Worm (Caenorhabditis elegans) whole organism, young adult: ENCODE results near the gene alh-6.

ENCODE experiments used
- B0261.1 ChIP-seq: sonication (generic microtip); optimal IDR thresholded peaks from 2 replicates; lab custom pipeline; 2016; ENCODE audit warnings: mild to moderate bottlenecking, missing genetic modification characterization, moderate library complexity, missing compliant biosample characterization
- C17E4.6 ChIP-seq: fragments of 200-800 bp; sonication (Bioruptor generic); IDR thresholded peaks from 2 replicates; pipeline ENCODE4 v1.3.6; 2022; ENCODE audit warnings: missing genetic modification reagents, missing genetic modification characterization, missing compliant biosample characterization
- D2030.7 ChIP-seq: fragments of 200-800 bp; sonication (Bioruptor generic); IDR thresholded peaks from 2 replicates; pipeline ENCODE4 v1.3.6; 2022; ENCODE audit warnings: missing genetic modification reagents, missing genetic modification characterization, missing compliant biosample characterization
- F33H1.4 ChIP-seq: fragments of 200-800 bp; sonication (Bioruptor generic); IDR thresholded peaks from 2 replicates; pipeline ENCODE4 v1.3.6; 2022; ENCODE audit warnings: missing genetic modification reagents, missing genetic modification characterization, missing compliant biosample characterization
- F49E8.2 ChIP-seq: sonication (generic microtip); optimal IDR thresholded peaks from 3 replicates; lab custom pipeline; 2017; ENCODE audit warnings: missing genetic modification characterization, mild to moderate bottlenecking, missing compliant biosample characterization, antibody characterized with exemption, moderate library complexity; ENCODE audit not compliant: insufficient read depth
- F52B5.7 ChIP-seq: sonication (generic microtip); optimal IDR thresholded peaks from 2 replicates; lab custom pipeline; 2016; ENCODE audit warnings: mild to moderate bottlenecking, missing genetic modification characterization, missing compliant biosample characterization
- F57A8.1 ChIP-seq: fragments of 200-800 bp; sonication (Bioruptor generic); optimal IDR thresholded peaks from 2 replicates; lab custom pipeline; 2018; ENCODE audit warnings: mild to moderate bottlenecking, missing genetic modification characterization, moderate library complexity, missing compliant biosample characterization
- K11D2.4 ChIP-seq: fragments of 200-800 bp; sonication (Bioruptor generic); IDR thresholded peaks from 2 replicates; pipeline ENCODE4 v1.3.6; 2022; ENCODE audit warnings: missing genetic modification reagents, missing genetic modification characterization, missing compliant biosample characterization
- K12H6.12 ChIP-seq: fragments of 200-800 bp; sonication (Bioruptor generic); optimal IDR thresholded peaks from 2 replicates; lab custom pipeline; 2018; ENCODE audit warnings: mild to moderate bottlenecking, missing genetic modification characterization, missing compliant biosample characterization
- Y53F4B.3 ChIP-seq: fragments of 200-800 bp; sonication (Bioruptor generic); IDR thresholded peaks from 2 replicates; pipeline ENCODE4 v1.3.6; 2022; ENCODE audit warnings: missing genetic modification reagents, missing genetic modification characterization, missing compliant biosample characterization
- Y53G8AR.9 ChIP-seq: fragments of 200-800 bp; sonication (Bioruptor generic); conservative IDR thresholded peaks from 2 replicates; pipeline ENCODE4 v1.3.6; 2022; ENCODE audit warnings: missing genetic modification reagents, missing genetic modification characterization, missing compliant biosample characterization
- Y56A3A.18 ChIP-seq: fragments of 200-800 bp; sonication (Bioruptor generic); IDR thresholded peaks from 2 replicates; pipeline ENCODE4 v1.3.6; 2022; ENCODE audit warnings: missing genetic modification reagents, missing genetic modification characterization, missing compliant biosample characterization
- Y79H2A.3 ChIP-seq: fragments of 200-800 bp; sonication (Bioruptor generic); conservative IDR thresholded peaks from 2 replicates; pipeline ENCODE4 v1.3.6; 2022; ENCODE audit warnings: missing genetic modification reagents, missing genetic modification characterization, missing compliant biosample characterization
- Y95B8A.8 ChIP-seq: fragments of 200-800 bp; sonication (Bioruptor generic); IDR thresholded peaks from 2 replicates; pipeline ENCODE4 v1.3.6; 2022; ENCODE audit warnings: missing genetic modification reagents, missing genetic modification characterization, missing compliant biosample characterization
- atf-7 ChIP-seq: sonication (generic microtip); optimal IDR thresholded peaks from 2 replicates; lab custom pipeline; 2017; ENCODE audit warnings: mild to moderate bottlenecking, missing genetic modification characterization, missing compliant biosample characterization
- cebp-2 ChIP-seq: fragments of 200-800 bp; sonication (Bioruptor generic); IDR thresholded peaks from 2 replicates; pipeline ENCODE4 v1.3.6; 2022; ENCODE audit warnings: missing genetic modification characterization, missing compliant biosample characterization
- ceh-100 ChIP-seq: fragments of 200-800 bp; sonication (Bioruptor generic); IDR thresholded peaks from 2 replicates; pipeline ENCODE4 v1.3.6; 2022; ENCODE audit warnings: missing genetic modification reagents, missing genetic modification characterization, missing compliant biosample characterization
- ceh-91 ChIP-seq: fragments of 200-800 bp; sonication (Bioruptor generic); IDR thresholded peaks from 2 replicates; pipeline ENCODE4 v1.3.6; 2022; ENCODE audit warnings: missing genetic modification reagents, missing genetic modification characterization, missing compliant biosample characterization
- dox-1 ChIP-seq: fragments of 200-800 bp; sonication (Bioruptor generic); IDR thresholded peaks from 2 replicates; pipeline ENCODE4 v1.3.6; 2022; ENCODE audit warnings: missing genetic modification reagents, missing genetic modification characterization, missing compliant biosample characterization
- dpff-1 ChIP-seq: sonication (generic microtip); optimal IDR thresholded peaks from 2 replicates; lab custom pipeline; 2017; ENCODE audit warnings: mild to moderate bottlenecking, missing genetic modification characterization, missing compliant biosample characterization
- efl-1 ChIP-seq: fragments of 150-350 bp; optimal IDR thresholded peaks from 2 replicates; lab custom pipeline; 2014; ENCODE audit warnings: missing biosample characterization, missing genetic modification reagents, missing genetic modification characterization
- egl-18 ChIP-seq: fragments of 200-800 bp; sonication (Bioruptor generic); IDR thresholded peaks from 2 replicates; pipeline ENCODE4 v1.3.6; 2022; ENCODE audit warnings: missing genetic modification reagents, missing genetic modification characterization, missing compliant biosample characterization
- ekl-4 ChIP-seq: fragments of 200-800 bp; sonication (Bioruptor generic); IDR thresholded peaks from 2 replicates; pipeline ENCODE4 v1.3.6; 2022; ENCODE audit warnings: missing genetic modification reagents, missing genetic modification characterization, missing compliant biosample characterization
- him-1 ChIP-seq: sonication (generic microtip); optimal IDR thresholded peaks from 2 replicates; lab custom pipeline; 2016; ENCODE audit warnings: missing genotype, missing genetic modification reagents, missing genetic modification characterization, missing compliant biosample characterization
- hmg-1.2 ChIP-seq: fragments of 200-800 bp; sonication (Bioruptor generic); IDR thresholded peaks from 2 replicates; pipeline ENCODE4 v1.3.6; 2022; ENCODE audit warnings: missing genetic modification reagents, missing genetic modification characterization, missing compliant biosample characterization
- hmg-20 ChIP-seq: fragments of 200-800 bp; sonication (Bioruptor generic); IDR thresholded peaks from 2 replicates; pipeline ENCODE4 v1.3.6; 2022; ENCODE audit warnings: missing genetic modification reagents, missing genetic modification characterization, missing compliant biosample characterization
- lin-40 ChIP-seq: sonication (generic microtip); optimal IDR thresholded peaks from 2 replicates; lab custom pipeline; 2016; ENCODE audit warnings: missing genetic modification characterization, mild to moderate bottlenecking, missing compliant biosample characterization, missing genotype, missing genetic modification reagents
- lin-54 ChIP-seq: fragments of 200-800 bp; sonication (Bioruptor generic); optimal IDR thresholded peaks from 2 replicates; lab custom pipeline; 2018; ENCODE audit warnings: mild to moderate bottlenecking, missing genetic modification characterization, missing compliant biosample characterization
- lsl-1 ChIP-seq: fragments of 200-800 bp; sonication (Bioruptor generic); optimal IDR thresholded peaks from 2 replicates; lab custom pipeline; 2018; ENCODE audit warnings: mild to moderate bottlenecking, missing genetic modification characterization, moderate library complexity, missing compliant biosample characterization
- madf-6 ChIP-seq: fragments of 200-800 bp; sonication (Bioruptor generic); IDR thresholded peaks from 2 replicates; pipeline ENCODE4 v1.3.6; 2022; ENCODE audit warnings: missing genetic modification reagents, missing genetic modification characterization, missing compliant biosample characterization
- madf-8 ChIP-seq: fragments of 200-800 bp; sonication (Bioruptor generic); conservative IDR thresholded peaks from 2 replicates; pipeline ENCODE4 v1.3.6; 2022; ENCODE audit warnings: missing genetic modification reagents, missing genetic modification characterization, missing compliant biosample characterization
- mcd-1 ChIP-seq: fragments of 200-800 bp; sonication (Bioruptor generic); IDR thresholded peaks from 2 replicates; pipeline ENCODE4 v1.3.6; 2022; ENCODE audit warnings: missing genetic modification reagents, missing genetic modification characterization, missing compliant biosample characterization
- mes-4 ChIP-seq: sonication (generic microtip); optimal IDR thresholded peaks from 2 replicates; lab custom pipeline; 2016; ENCODE audit warnings: missing genotype, missing genetic modification characterization, missing compliant biosample characterization
- nfya-1 ChIP-seq: sonication (generic microtip); optimal IDR thresholded peaks from 2 replicates; lab custom pipeline; 2017; ENCODE audit warnings: antibody characterized with exemption, missing compliant biosample characterization, missing genetic modification characterization, borderline replicate concordance; ENCODE audit not compliant: insufficient read depth
- pbrm-1 ChIP-seq: fragments of 200-800 bp; sonication (Bioruptor generic); IDR thresholded peaks from 2 replicates; pipeline ENCODE4 v1.3.6; 2022; ENCODE audit warnings: missing genetic modification reagents, missing genetic modification characterization, missing compliant biosample characterization
- pha-4 ChIP-seq: fragments of 150-350 bp; sonication (generic microtip); optimal IDR thresholded peaks from 2 replicates; lab custom pipeline; 2014; ENCODE audit warnings: missing biosample characterization, missing genetic modification reagents, missing genetic modification characterization
- rcor-1 ChIP-seq: fragments of 200-800 bp; sonication (Bioruptor generic); IDR thresholded peaks from 2 replicates; pipeline ENCODE4 v1.3.6; 2022; ENCODE audit warnings: missing genetic modification reagents, missing genetic modification characterization, missing compliant biosample characterization
- repo-1 ChIP-seq: sonication (generic microtip); optimal IDR thresholded peaks from 2 replicates; lab custom pipeline; 2017; ENCODE audit warnings: mild to moderate bottlenecking, missing genetic modification characterization, missing compliant biosample characterization
- snpc-1.3 ChIP-seq: sonication (generic microtip); optimal IDR thresholded peaks from 2 replicates; lab custom pipeline; 2017; ENCODE audit warnings: missing genetic modification characterization, mild to moderate bottlenecking, missing compliant biosample characterization, antibody characterized with exemption, moderate library complexity, missing genotype, missing genetic modification reagents; ENCODE audit not compliant: insufficient read depth
- snpc-3.4 ChIP-seq: sonication (generic microtip); optimal IDR thresholded peaks from 2 replicates; lab custom pipeline; 2017; ENCODE audit warnings: missing genetic modification characterization, mild to moderate bottlenecking, missing compliant biosample characterization, antibody characterized with exemption, moderate library complexity, missing genotype, missing genetic modification reagents
- snpc-4 ChIP-seq, 5 experiments: fragments of 150-350 bp in 1 of 5; sonication (generic microtip) in 4 of 5; optimal IDR thresholded peaks; 2 replicates each; lab custom pipeline; 2014 to 2018; ENCODE audit warnings: missing genetic modification characterization in 5 of 5, missing biosample characterization in 3 of 5, antibody characterized with exemption in 2 of 5, mild to moderate bottlenecking in 2 of 5, missing compliant biosample characterization in 2 of 5, missing genotype in 2 of 5, moderate library complexity in 2 of 5, missing genetic modification reagents in 1 of 5
- tbp1 ChIP-seq: fragments of 200-800 bp; sonication (Bioruptor generic); optimal IDR thresholded peaks from 2 replicates; lab custom pipeline; 2018; ENCODE audit warnings: mild to moderate bottlenecking, missing genetic modification characterization, missing compliant biosample characterization
- tlf-1 ChIP-seq: fragments of 200-800 bp; sonication (Bioruptor generic); optimal IDR thresholded peaks from 2 replicates; lab custom pipeline; 2018; ENCODE audit warnings: mild to moderate bottlenecking, missing genetic modification characterization, missing compliant biosample characterization
- unc-130 ChIP-seq: sonication (generic microtip); optimal IDR thresholded peaks from 2 replicates; lab custom pipeline; 2016; ENCODE audit warnings: missing genetic modification reagents, missing genetic modification characterization, missing compliant biosample characterization
- xnd-1 ChIP-seq: sonication (generic microtip); optimal IDR thresholded peaks from 2 replicates; lab custom pipeline; 2016; ENCODE audit warnings: missing genotype, missing genetic modification reagents, missing genetic modification characterization, missing compliant biosample characterization

alh-6 gene

ce11 chrII:1315245-1315644 lies 5.3 kb upstream of the alh-6 start (continued):
- TF ChIP-seq mcd-1 (GFP tag; lab: Robert Waterston, UW) (no peak), atf-7 (tag; lab: Kevin White, UChicago) (peak; percentile 4), K11D2.4 (GFP tag; lab: Robert Waterston, UW) (peak; percentile 71), lin-40 (tag; lab: Kevin White, UChicago) (peak; percentile 43), dpff-1 (tag; lab: Kevin White, UChicago) (no peak), hmg-1.2 (GFP tag; lab: Robert Waterston, UW) (no peak)

- TF ChIP-seq madf-8 (GFP tag; lab: Robert Waterston, UW) (peak; percentile 73), lsl-1 (GFP tag; lab: Kevin White, UChicago) (peak; percentile 96), rcor-1 (GFP tag; lab: Robert Waterston, UW) (no peak), F52B5.7 (tag; lab: Kevin White, UChicago) (no peak), Y95B8A.8 (GFP tag; lab: Robert Waterston, UW) (no peak), ceh-91 (peak; percentile 61; the same call in 1 of the 2 replicates), K12H6.12 (tag; lab: Kevin White, UChicago) (no peak), lin-54 (peak; percentile 80), mes-4 (tag; lab: Kevin White, UChicago) (no peak), him-1 (peak; percentile 20), C17E4.6 (GFP tag; lab: Robert Waterston, UW) (no peak), tbp1 (GFP tag; lab: Kevin White, UChicago) (peak; percentile 9), F57A8.1 (GFP tag; lab: Kevin White, UChicago) (no peak), unc-130 (no peak), lin-40 (tag; lab: Kevin White, UChicago) (no peak), pbrm-1 (GFP tag; lab: Robert Waterston, UW) (no peak), nfya-1 (tag; lab: Kevin White, UChicago) (no peak), xnd-1 (tag; lab: Kevin White, UChicago) (peak; percentile 96), F49E8.2 (peak; percentile 56), madf-6 (GFP tag; lab: Robert Waterston, UW) (peak; percentile 94), Y56A3A.18 (no peak), cebp-2 (GFP tag; lab: Robert Waterston, UW) (no peak), Y53F4B.3 (no peak), hmg-1.2 (GFP tag; lab: Robert Waterston, UW) (0 out of 2 replicates have a peak, but pooled peaks have one; percentile 9), D2030.7 (GFP tag; lab: Robert Waterston, UW) (peak; percentile 72), hmg-20 (GFP tag; lab: Robert Waterston, UW) (no peak), B0261.1 (tag; lab: Kevin White, UChicago) (no peak), F33H1.4 (GFP tag; lab: Robert Waterston, UW) (peak; percentile 94), mcd-1 (GFP tag; lab: Robert Waterston, UW) (peak; percentile 45; the same call in 1 of the 2 replicates), snpc-3.4 (peak; percentile 61), efl-1 (GFP tag; lab: Kevin White, UChicago) (peak; percentile 35), Y79H2A.3 (no peak), ekl-4 (GFP tag; lab: Robert Waterston, UW) (0 out of 2 replicates have a peak, but pooled peaks have one; percentile 34), snpc-1.3 (tag; lab: Kevin White, UChicago) (peak; percentile 5), dox-1 (no peak), tlf-1 (GFP tag; lab: Kevin White, UChicago) (no peak), pha-4 (tag; lab: Kevin White, UChicago) (no peak), ceh-100 (GFP tag; lab: Robert Waterston, UW) (no peak), Y53G8AR.9 (GFP tag; lab: Robert Waterston, UW) (no peak), egl-18 (GFP tag; lab: Robert Waterston, UW) (no peak), snpc-4 (GFP tag; optimal IDR thresholded peaks at IDR 0.05; lab: Kevin White, UChicago) (no peak), snpc-4 (tag; optimal IDR thresholded peaks at IDR 0.05; lab: Kevin White, UChicago) (no peak), repo-1 (tag; lab: Kevin White, UChicago) (no peak)
Observed at ce11 chrII:1306550-1306949, 3.4 kb downstream of the alh-6 start.
